Fruit fly (Drosophila melanogaster): ENCODE results near the gene CG11504.

CG11504 gene

DNA sequence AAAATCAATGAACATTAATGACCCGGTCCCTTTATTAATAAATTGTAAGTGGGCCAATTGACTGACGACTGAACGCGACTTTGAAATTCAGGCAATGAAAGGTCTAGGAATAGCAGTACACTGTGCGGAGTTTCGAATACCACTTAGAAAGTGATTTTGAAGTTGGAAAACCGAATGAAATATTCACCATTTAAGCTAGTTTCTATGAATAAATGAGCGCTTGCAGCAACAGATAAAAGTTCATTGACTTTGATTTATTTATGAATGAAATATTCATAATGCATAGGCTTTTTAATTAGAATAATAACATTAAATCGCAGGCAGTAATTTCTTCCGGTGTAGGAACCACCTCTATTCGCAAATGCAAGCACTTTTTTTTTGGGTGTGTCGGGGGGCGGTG lies 23.3 kb downstream of the CG11504 start (continued):
- no peak for TF ChIP-seq CG13624 (GFP tag; optimal IDR thresholded peaks at IDR 0.05)
- TF ChIP-seq B-H1 (GFP tag; IDR thresholded peaks at IDR 0.05) = no peak
- peak; percentile 33 for TF ChIP-seq unpg (GFP tag; optimal IDR thresholded peaks at IDR 0.05)
- no peak for TF ChIP-seq ttk (GFP tag; IDR thresholded peaks at IDR 0.05)
- TF ChIP-seq CG2678 (tag; optimal IDR thresholded peaks at IDR 0.05) = peak; percentile 38
- TF ChIP-seq CG8924 (tag; optimal IDR thresholded peaks at IDR 0.05) = peak; percentile 8
- TF ChIP-seq CG9817 (tag; optimal IDR thresholded peaks at IDR 0.05) = peak; percentile 17
- TF ChIP-seq CG18011 (GFP tag; optimal IDR thresholded peaks at IDR 0.05) = no peak
- peak; percentile 24; the same call in 1 of the 2 replicates for TF ChIP-seq Atf6 (GFP tag; IDR thresholded peaks at IDR 0.05)
- TF ChIP-seq CG4360 (GFP tag; IDR thresholded peaks at IDR 0.05) = no peak
- no peak for TF ChIP-seq CG12299 (tag; optimal IDR thresholded peaks at IDR 0.05)
- peak; percentile 29 for TF ChIP-seq Xbp1 (GFP tag; optimal IDR thresholded peaks at IDR 0.05)
- no peak for TF ChIP-seq CG17385 (GFP tag; optimal IDR thresholded peaks at IDR 0.05)
- TF ChIP-seq CG18262 (tag; optimal IDR thresholded peaks at IDR 0.05) = peak; percentile 32
- peak; percentile 30 for TF ChIP-seq phol (tag; optimal IDR thresholded peaks at IDR 0.05)
- peak; percentile 29; the same call in 1 of the 2 replicates for TF ChIP-seq sisA (GFP tag; IDR thresholded peaks at IDR 0.05)
- TF ChIP-seq shn (GFP tag; optimal IDR thresholded peaks at IDR 0.05) = no peak
- TF ChIP-seq knrl (GFP tag; IDR thresholded peaks at IDR 0.05; ENCODE audit: partially characterized antibody) = no peak
- TF ChIP-seq CHES-1-like (GFP tag; optimal IDR thresholded peaks at IDR 0.05) = no peak
- TF ChIP-seq CG8944 (GFP tag; optimal IDR thresholded peaks at IDR 0.05) = no peak
- peak; percentile 58 for TF ChIP-seq row (GFP tag; IDR thresholded peaks at IDR 0.05)
- TF ChIP-seq Mad (GFP tag; optimal IDR thresholded peaks at IDR 0.05) = no peak
- TF ChIP-seq CG8281 (tag; optimal IDR thresholded peaks at IDR 0.05) = no peak
- peak; percentile 16; the same call in 1 of the 2 replicates for TF ChIP-seq CG10366 (GFP tag; IDR thresholded peaks at IDR 0.05)
- no peak for TF ChIP-seq Optix (GFP tag; IDR thresholded peaks at IDR 0.05)
- no peak for TF ChIP-seq gsb-n (tag; optimal IDR thresholded peaks at IDR 0.05)
- no peak for TF ChIP-seq CG34224 (GFP tag; IDR thresholded peaks at IDR 0.05; ENCODE audit: partially characterized antibody)
- TF ChIP-seq Ada2b (GFP tag; IDR thresholded peaks at IDR 0.05) = no peak
- no peak for TF ChIP-seq Bteb2 (GFP tag; optimal IDR thresholded peaks at IDR 0.05)
- no peak for TF ChIP-seq CG8290 (GFP tag; optimal IDR thresholded peaks at IDR 0.05)
- TF ChIP-seq CG8290 (tag; optimal IDR thresholded peaks at IDR 0.05) = no peak
- TF ChIP-seq BEAF-32 (GFP tag; optimal IDR thresholded peaks at IDR 0.05) = no peak
- peak; percentile 43 for TF ChIP-seq dmrt99B (tag; optimal IDR thresholded peaks at IDR 0.05)
- TF ChIP-seq CG10321 (GFP tag; IDR thresholded peaks at IDR 0.05) = no peak
- no peak for TF ChIP-seq CG1832 (GFP tag; optimal IDR thresholded peaks at IDR 0.05)
- TF ChIP-seq dmrt11E (tag; optimal IDR thresholded peaks at IDR 0.05) = peak; percentile 1
- TF ChIP-seq Vsx1 (GFP tag; optimal IDR thresholded peaks at IDR 0.05) = no peak
- no peak for TF ChIP-seq Side (GFP tag; optimal IDR thresholded peaks at IDR 0.05)
- TF ChIP-seq org-1 (GFP tag; optimal IDR thresholded peaks at IDR 0.05) = peak; percentile 8
- peak; percentile 48; the same call in 1 of the 2 replicates for TF ChIP-seq Xrp1 (GFP tag; IDR thresholded peaks at IDR 0.05)
- no peak for TF ChIP-seq lola (GFP tag; optimal IDR thresholded peaks at IDR 0.05)
- peak; percentile 3 for TF ChIP-seq az2 (GFP tag; optimal IDR thresholded peaks at IDR 0.05)
- no peak for TF ChIP-seq Blimp-1 (GFP tag; optimal IDR thresholded peaks at IDR 0.05)
- TF ChIP-seq CG12219 (GFP tag; optimal IDR thresholded peaks at IDR 0.05) = no peak
- TF ChIP-seq CG10267 (tag; optimal IDR thresholded peaks at IDR 0.05) = no peak
- TF ChIP-seq CG8388 (GFP tag; optimal IDR thresholded peaks at IDR 0.05) = no peak
- TF ChIP-seq Dad (GFP tag; optimal IDR thresholded peaks at IDR 0.05) = no peak
- no peak for TF ChIP-seq odd (GFP tag; optimal IDR thresholded peaks at IDR 0.05)
- TF ChIP-seq so (GFP tag; IDR thresholded peaks at IDR 0.05) = no peak
- peak; percentile 9; the same call in 1 of the 2 replicates for TF ChIP-seq stc (GFP tag; IDR thresholded peaks at IDR 0.05)
- no peak for TF ChIP-seq abd-A (tag; optimal IDR thresholded peaks at IDR 0.05)
